Worm (Caenorhabditis elegans) whole organism, early embryonic: Measurements from ENCODE around the gene Y5H2A.1.
"Not testable (repeated sequence)": the region's sequence is repeated elsewhere in the genome, so short reads cannot be mapped to it uniquely, and the experiment has no call there.

Experiments
- B0310.2 ChIP-seq: sonication (generic microtip); optimal IDR thresholded peaks from 2 replicates; lab custom pipeline; 2016; ENCODE audit warnings: mild to moderate bottlenecking, missing genetic modification characterization, missing compliant biosample characterization
- F13C5.2 ChIP-seq: sonication (generic microtip); optimal IDR thresholded peaks from 2 replicates; lab custom pipeline; 2017; ENCODE audit warnings: mild to moderate bottlenecking, missing genetic modification characterization, inconsistent platforms, missing compliant biosample characterization
- aly-1 ChIP-seq: sonication (generic microtip); optimal IDR thresholded peaks from 2 replicates; lab custom pipeline; 2016; ENCODE audit warnings: missing genetic modification characterization, missing compliant biosample characterization
- ama-1 ChIP-seq: fragments of 150-350 bp; optimal IDR thresholded peaks from 2 replicates; lab custom pipeline; 2014
- ceh-13 ChIP-seq: fragments of 200-800 bp; sonication (Bioruptor generic); optimal IDR thresholded peaks from 2 replicates; lab custom pipeline; 2018; ENCODE audit warnings: mild to moderate bottlenecking, missing genetic modification characterization, missing compliant biosample characterization
- ceh-36 ChIP-seq: sonication (generic microtip); optimal IDR thresholded peaks from 2 replicates; lab custom pipeline; 2016; ENCODE audit warnings: missing genetic modification characterization, inconsistent platforms, missing compliant biosample characterization
- ets-7 ChIP-seq: sonication (generic microtip); optimal IDR thresholded peaks from 2 replicates; lab custom pipeline; 2016; ENCODE audit warnings: missing genotype, missing genetic modification characterization, missing compliant biosample characterization
- flt-1 ChIP-seq: fragments of 200-800 bp; sonication (Bioruptor generic); IDR thresholded peaks from 2 replicates; pipeline ENCODE4 v1.3.6; 2022; ENCODE audit warnings: missing genetic modification characterization, missing compliant biosample characterization
- hmbx-1 ChIP-seq: sonication (generic microtip); optimal IDR thresholded peaks from 2 replicates; lab custom pipeline; 2016; ENCODE audit warnings: mild to moderate bottlenecking, missing genetic modification characterization, missing compliant biosample characterization
- hmg-4 ChIP-seq: fragments of 200-800 bp; sonication (Bioruptor generic); optimal IDR thresholded peaks from 2 replicates; lab custom pipeline; 2018; ENCODE audit warnings: mild to moderate bottlenecking, missing genetic modification characterization, missing compliant biosample characterization
- hnd-1 ChIP-seq: sonication (generic microtip); optimal IDR thresholded peaks from 2 replicates; lab custom pipeline; 2016; ENCODE audit warnings: missing genetic modification characterization, missing compliant biosample characterization
- pes-1 ChIP-seq: fragments of 200-800 bp; sonication (Bioruptor generic); IDR thresholded peaks from 2 replicates; pipeline ENCODE4 v1.3.6; 2022; ENCODE audit warnings: missing genetic modification reagents, missing genetic modification characterization, missing compliant biosample characterization
- scrt-1 ChIP-seq: fragments of 200-800 bp; sonication (Bioruptor generic); IDR thresholded peaks from 2 replicates; pipeline ENCODE4 v1.3.6; 2022; ENCODE audit warnings: missing genetic modification characterization, missing compliant biosample characterization
- sea-1 ChIP-seq: fragments of 200-800 bp; sonication (Bioruptor generic); conservative IDR thresholded peaks from 2 replicates; pipeline ENCODE4 v1.3.6; 2022; ENCODE audit warnings: missing genetic modification characterization, missing compliant biosample characterization
- tbx-11 ChIP-seq: fragments of 200-800 bp; sonication (Bioruptor generic); IDR thresholded peaks from 2 replicates; pipeline ENCODE4 v1.3.6; 2022; ENCODE audit warnings: missing genetic modification characterization, missing compliant biosample characterization
- tbx-37 ChIP-seq: fragments of 200-800 bp; sonication (Bioruptor generic); conservative IDR thresholded peaks from 2 replicates; pipeline ENCODE4 v1.3.6; 2022; ENCODE audit warnings: missing genetic modification reagents, missing genetic modification characterization, missing compliant biosample characterization
- tra-4 ChIP-seq: sonication (generic microtip); optimal IDR thresholded peaks from 2 replicates; lab custom pipeline; 2017; ENCODE audit warnings: missing genetic modification characterization, missing compliant biosample characterization

Y5H2A.1 gene

DNA sequence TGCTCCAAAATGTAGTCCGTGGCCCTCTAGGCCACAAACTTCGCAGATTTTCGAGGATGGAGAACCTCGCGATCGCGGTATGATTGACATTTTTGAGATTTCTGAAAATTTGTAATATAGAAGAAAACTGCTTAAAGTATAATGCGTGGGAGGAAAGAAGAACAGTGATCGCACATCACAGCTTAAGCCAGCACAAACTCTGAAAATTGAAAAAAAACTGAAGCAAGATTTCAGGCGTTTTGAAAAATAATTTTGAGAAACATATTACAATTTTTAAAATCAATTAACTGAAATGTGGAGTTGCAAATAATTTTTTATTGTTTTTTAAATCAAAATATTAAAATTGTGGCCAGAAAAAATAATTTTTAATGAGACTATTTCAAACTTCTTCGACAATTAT, 4.7 kb downstream of the Y5H2A.1 start, which contains the start of gene nhr-275:
nhr-275 (minus strand) TSS at position 101 of the 400 bp plus-strand sequence.
- TF ChIP-seq ceh-36 (tag; lab: Kevin White, UChicago) (no peak), ets-7 (tag; lab: Kevin White, UChicago) (no peak), hnd-1 (tag; lab: Kevin White, UChicago) (no peak), ceh-13 (GFP tag; lab: Kevin White, UChicago) (no peak), hmg-4 (GFP tag; lab: Kevin White, UChicago) (no peak), scrt-1 (no peak), hmbx-1 (no peak), flt-1 (GFP tag; lab: Robert Waterston, UW) (no peak), sea-1 (GFP tag; lab: Robert Waterston, UW) (no peak), pes-1 (GFP tag; lab: Robert Waterston, UW) (no peak), B0310.2 (tag; lab: Kevin White, UChicago) (no peak), tbx-11 (no peak), tbx-37 (GFP tag; lab: Robert Waterston, UW) (no peak), ama-1 (no peak), tra-4 (no peak)

DNA sequence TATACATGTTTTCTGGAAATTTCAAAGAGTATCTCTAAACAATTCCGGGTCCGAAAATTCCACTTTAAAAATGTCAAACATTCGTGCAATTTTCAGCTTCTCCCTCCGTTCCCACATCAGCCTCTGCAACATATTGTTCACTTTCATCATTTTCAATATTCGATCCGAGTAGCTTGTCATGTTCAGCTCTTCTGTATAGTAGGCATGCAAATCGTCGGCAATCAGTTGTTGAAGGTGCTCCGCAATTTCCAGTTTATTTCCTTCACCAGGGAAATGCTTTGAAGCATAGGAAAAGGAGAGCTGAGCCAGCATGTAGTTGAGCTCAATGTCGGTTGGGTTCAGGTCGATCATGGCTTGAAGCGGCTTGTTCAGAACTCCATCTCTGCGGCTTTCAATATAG, 6.7 kb downstream of the Y5H2A.1 start:
- TF ChIP-seq B0310.2 (tag; lab: Kevin White, UChicago) (no peak), ceh-13 (GFP tag; lab: Kevin White, UChicago) (no peak), ceh-36 (tag; lab: Kevin White, UChicago) (no peak), hmbx-1 (no peak), F13C5.2 (tag; lab: Kevin White, UChicago) (no peak), tra-4 (no peak), scrt-1 (no peak)

DNA sequence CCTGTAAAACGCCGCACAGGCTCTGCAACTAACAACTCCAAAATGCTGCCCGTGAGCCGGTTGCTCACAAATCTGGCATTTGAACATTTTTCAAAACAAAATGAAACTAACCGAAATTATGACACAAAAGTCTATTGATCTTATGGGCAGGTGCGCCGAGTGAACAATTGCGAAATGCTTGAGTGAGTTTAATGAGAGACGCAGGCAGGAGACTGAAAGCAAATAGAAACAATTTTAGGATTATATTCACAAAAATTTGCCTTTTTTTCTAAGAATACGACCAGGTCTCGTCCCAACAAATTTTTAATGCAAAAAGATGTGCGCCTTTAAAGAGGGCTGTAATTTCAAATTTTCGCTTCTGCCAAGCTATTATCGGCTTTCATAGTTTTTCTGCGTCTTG, 7.2 kb downstream of the Y5H2A.1 start, which contains the start of gene nhr-183:
nhr-183 (minus strand) TSS at position 180 of the 400 bp plus-strand sequence.
- TF ChIP-seq aly-1 (tag; lab: Kevin White, UChicago) (no peak), flt-1 (GFP tag; lab: Robert Waterston, UW) (no peak)

DNA sequence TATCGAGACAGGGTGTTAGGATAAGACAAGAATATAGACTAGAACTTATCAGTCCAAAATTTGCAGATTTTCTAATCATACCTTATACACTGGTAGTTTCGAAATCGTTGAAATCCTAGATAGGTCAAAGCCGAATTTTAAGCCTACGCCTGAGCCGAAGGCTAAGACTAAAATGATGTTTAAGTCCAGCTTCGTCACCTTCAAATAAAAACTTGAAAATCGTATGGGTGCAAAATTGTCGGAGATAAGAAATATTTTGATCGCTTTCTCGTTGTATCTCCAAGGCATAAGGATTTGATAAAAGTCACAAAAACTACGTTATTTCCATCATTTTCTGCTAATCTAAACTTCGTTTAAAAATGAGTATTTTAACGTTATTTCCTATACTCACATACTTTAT, 11.0 kb downstream of the Y5H2A.1 start, which contains the start of gene F41B5.12:
F41B5.12 (plus strand) TSS at position 301 of the 400 bp plus-strand sequence.
- TF ChIP-seq sea-1 (GFP tag; lab: Robert Waterston, UW) (no peak), tra-4 (no peak), aly-1 (tag; lab: Kevin White, UChicago) (no peak), ceh-13 (GFP tag; lab: Kevin White, UChicago) (no peak), tbx-11 (no peak), pes-1 (GFP tag; lab: Robert Waterston, UW) (no peak), scrt-1 (no peak), hnd-1 (tag; lab: Kevin White, UChicago) (no peak), hmbx-1 (no peak), ama-1 (no peak), tbx-37 (GFP tag; lab: Robert Waterston, UW) (no peak), F13C5.2 (tag; lab: Kevin White, UChicago) (no peak), flt-1 (GFP tag; lab: Robert Waterston, UW) (no peak), ceh-36 (tag; lab: Kevin White, UChicago) (no peak), ets-7 (tag; lab: Kevin White, UChicago) (no peak), B0310.2 (tag; lab: Kevin White, UChicago) (no peak)

DNA sequence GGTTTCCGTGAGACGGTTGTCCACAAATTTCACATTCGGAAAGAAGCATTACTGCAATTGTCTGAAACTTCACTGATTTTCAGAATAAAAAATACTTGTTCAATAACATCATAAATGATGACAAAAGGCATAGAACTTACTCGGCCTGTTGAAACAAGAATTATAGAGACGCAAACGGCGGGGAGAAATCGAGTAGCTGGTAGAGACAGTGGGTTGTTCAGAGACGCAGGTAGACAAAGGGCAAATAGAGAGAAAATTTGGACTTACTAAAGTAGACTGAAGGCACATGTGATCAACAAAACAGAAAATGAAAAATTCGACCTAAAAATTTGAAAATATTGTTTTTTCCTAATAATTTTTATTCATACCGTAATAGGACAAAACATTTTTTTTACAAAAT, 11.9 kb downstream of the Y5H2A.1 start, which contains the start of gene nhr-182:
nhr-182 (minus strand) TSS at position 178 of the 400 bp plus-strand sequence.
- no peak for TF ChIP-seq scrt-1
- TF ChIP-seq flt-1 (GFP tag; lab: Robert Waterston, UW), result no peak

DNA sequence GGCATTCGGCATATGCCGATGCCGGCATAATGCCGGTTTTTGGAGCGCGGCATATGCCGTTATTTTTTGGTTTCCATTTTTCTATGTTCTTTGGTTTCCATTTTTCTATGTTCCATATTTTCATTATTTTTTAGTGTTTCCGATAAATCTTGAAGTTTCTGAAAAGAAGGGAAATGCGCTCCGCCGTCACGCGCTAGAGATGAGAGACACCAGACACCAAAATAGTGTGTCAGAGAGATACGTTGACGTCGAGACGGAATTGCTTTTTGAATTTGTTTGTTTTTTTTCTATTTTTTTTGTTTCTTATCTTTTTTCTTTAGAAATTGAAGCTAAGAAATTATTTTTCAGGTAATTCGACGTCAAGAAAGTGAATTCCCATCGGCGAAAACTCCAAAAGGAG, 16.5 kb downstream of the Y5H2A.1 start, which contains the start of gene F41B5.1:
F41B5.1 (plus strand) TSS at position 343 of the 400 bp plus-strand sequence.
- TF ChIP-seq flt-1 (GFP tag; lab: Robert Waterston, UW); sea-1 (GFP tag; lab: Robert Waterston, UW); hnd-1 (tag; lab: Kevin White, UChicago): not testable (repeated sequence)

DNA sequence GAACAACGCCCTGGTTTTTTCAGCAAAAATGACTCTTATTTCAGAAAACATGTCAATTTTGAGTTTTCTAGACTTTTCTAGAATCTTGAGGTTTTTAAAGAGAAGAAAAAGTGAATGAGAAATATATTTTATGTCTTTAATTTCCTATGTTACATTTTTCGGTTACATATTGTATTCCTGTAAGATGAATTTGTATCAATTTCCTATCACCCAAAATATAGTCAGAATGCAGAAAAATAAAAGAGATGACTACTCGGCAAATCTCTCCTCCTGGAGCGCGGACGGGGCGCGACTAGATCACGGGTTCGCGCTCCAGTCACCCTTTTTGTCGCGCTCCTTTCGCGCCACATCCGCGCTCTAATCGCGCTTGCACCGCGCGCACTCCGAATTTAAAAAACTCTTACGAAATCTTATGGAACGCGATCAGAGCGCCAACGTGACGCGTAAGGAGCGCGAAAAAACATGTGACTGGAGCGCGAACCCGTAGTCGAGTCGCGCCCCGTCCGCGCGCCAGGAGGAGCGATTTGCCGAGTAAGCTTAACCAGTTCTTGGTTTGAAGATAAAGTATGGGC, 17.0 kb downstream of the Y5H2A.1 start, which contains the start of gene str-253:
str-253 (minus strand) TSS at position 51 of the 572 bp plus-strand sequence.
- TF ChIP-seq ceh-13 (GFP tag; lab: Kevin White, UChicago), result no peak
- no peak for TF ChIP-seq hnd-1 (tag; lab: Kevin White, UChicago)

DNA sequence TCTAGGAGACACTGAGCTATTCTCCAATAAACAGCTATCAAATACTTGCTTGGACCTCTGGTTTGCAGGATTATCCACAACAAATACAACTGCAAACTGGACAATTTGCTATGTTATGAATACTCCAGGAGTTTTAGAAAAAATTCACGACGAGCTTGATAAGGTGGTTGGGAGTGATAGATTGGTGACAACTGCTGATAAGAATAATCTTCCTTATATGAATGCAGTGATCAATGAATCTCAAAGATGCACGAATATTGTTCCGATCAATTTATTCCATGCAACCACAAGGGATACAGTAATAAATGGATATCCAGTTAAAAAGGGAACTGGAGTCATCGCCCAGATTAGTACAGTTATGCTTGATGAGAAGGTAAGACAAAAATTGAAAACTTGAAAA, 19.9 kb downstream of the Y5H2A.1 start:
- TF ChIP-seq pes-1 (GFP tag; lab: Robert Waterston, UW), result no peak
- TF ChIP-seq tra-4, result no peak
- TF ChIP-seq flt-1 (GFP tag; lab: Robert Waterston, UW), result no peak

DNA sequence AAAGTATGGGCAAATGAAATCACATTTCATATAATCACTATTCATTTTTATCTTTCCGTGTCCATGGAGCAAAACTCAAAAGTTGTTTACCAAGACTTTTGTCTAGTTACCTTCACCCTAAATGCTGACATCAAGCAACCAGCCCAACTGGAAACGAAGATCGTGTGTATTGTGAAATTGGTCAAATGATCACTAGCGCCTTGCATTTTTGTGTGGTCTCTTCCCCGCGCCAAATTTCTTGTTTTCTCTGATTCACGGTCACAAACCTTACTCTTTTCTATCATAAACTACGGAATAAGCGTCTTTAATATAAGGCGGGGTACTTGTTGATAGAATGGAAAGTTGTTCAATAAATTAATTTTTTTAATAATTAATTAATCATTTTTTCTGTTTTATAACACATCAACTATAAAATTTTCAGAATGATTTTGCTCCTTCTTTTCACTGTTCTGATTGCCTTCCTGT, 21.5 kb downstream of the Y5H2A.1 start, which contains the start of gene cyp-33C7:
cyp-33C7 (plus strand) TSS at position 415 of the 465 bp plus-strand sequence.
- no peak for TF ChIP-seq hmg-4 (GFP tag; lab: Kevin White, UChicago)
- no peak for TF ChIP-seq aly-1 (tag; lab: Kevin White, UChicago)
- TF ChIP-seq scrt-1, result no peak
- no peak for TF ChIP-seq hnd-1 (tag; lab: Kevin White, UChicago)
- TF ChIP-seq ama-1, result no peak
- TF ChIP-seq B0310.2 (tag; lab: Kevin White, UChicago), result no peak
- TF ChIP-seq F13C5.2 (tag; lab: Kevin White, UChicago), result no peak
- TF ChIP-seq tbx-37 (GFP tag; lab: Robert Waterston, UW), result no peak
